Worm (Caenorhabditis elegans) whole organism, L2 larva: ENCODE results near the gene F28H6.4.

ENCODE experiments used
- aly-2 ChIP-seq: fragments of 150-350 bp; optimal IDR thresholded peaks from 2 replicates; lab custom pipeline; 2014; ENCODE audit warnings: missing biosample characterization, missing genetic modification characterization
- ama-1 ChIP-seq: fragments of 150-350 bp; optimal IDR thresholded peaks from 2 replicates; lab custom pipeline; 2018; ENCODE audit warnings: inconsistent platforms
- blmp-1 ChIP-seq: sonication (generic microtip); optimal IDR thresholded peaks from 2 replicates; lab custom pipeline; 2017; ENCODE audit warnings: missing genetic modification characterization, mild to moderate bottlenecking, missing compliant biosample characterization, antibody characterized with exemption, moderate library complexity; ENCODE audit not compliant: insufficient read depth
- fos-1 ChIP-seq: fragments of 150-350 bp; optimal IDR thresholded peaks from 2 replicates; lab custom pipeline; 2014; ENCODE audit warnings: missing biosample characterization, missing genetic modification characterization
- lin-13 ChIP-seq: fragments of 150-350 bp; optimal IDR thresholded peaks from 2 replicates; lab custom pipeline; 2014; ENCODE audit warnings: missing biosample characterization, missing genetic modification reagents, missing genetic modification characterization
- lsy-2 ChIP-seq, 2 experiments: fragments of 150-350 bp in 1 of 2; sonication (generic microtip) in 1 of 2; optimal IDR thresholded peaks; 2 replicates each; lab custom pipeline; 2014 to 2017; ENCODE audit warnings: missing biosample characterization in 2 of 2, missing genetic modification characterization in 2 of 2
- mab-5 ChIP-seq: fragments of 150-350 bp; optimal IDR thresholded peaks from 2 replicates; lab custom pipeline; 2014; ENCODE audit warnings: missing biosample characterization, missing genetic modification characterization
- nhr-11 ChIP-seq: fragments of 150-350 bp; optimal IDR thresholded peaks from 2 replicates; lab custom pipeline; 2014; ENCODE audit warnings: missing biosample characterization, missing genetic modification characterization
- nhr-12 ChIP-seq: fragments of 150-350 bp; optimal IDR thresholded peaks from 2 replicates; lab custom pipeline; 2014; ENCODE audit warnings: missing biosample characterization, missing genetic modification characterization
- nhr-237 ChIP-seq: fragments of 150-350 bp; optimal IDR thresholded peaks from 2 replicates; lab custom pipeline; 2014; ENCODE audit warnings: missing biosample characterization, missing genetic modification characterization
- snpc-4 ChIP-seq: fragments of 150-350 bp; optimal IDR thresholded peaks from 2 replicates; lab custom pipeline; 2014; ENCODE audit warnings: missing biosample characterization, missing genetic modification characterization

ce11 chrX:14102474-14102873, 25.2 kb upstream of the F28H6.4 start:
- TF ChIP-seq nhr-11 (tag; lab: Kevin White, UChicago): no peak
- TF ChIP-seq aly-2 (tag; lab: Kevin White, UChicago): no peak
- no peak for TF ChIP-seq fos-1
- TF ChIP-seq snpc-4: no peak
- TF ChIP-seq lin-13 (GFP tag; lab: Kevin White, UChicago): no peak
- no peak for TF ChIP-seq lsy-2 (tag; optimal IDR thresholded peaks at IDR 0.05; lab: Kevin White, UChicago)
- no peak for TF ChIP-seq nhr-237 (tag; lab: Kevin White, UChicago)
- TF ChIP-seq ama-1 (lab: Kevin White, UChicago): no peak
- no peak for TF ChIP-seq blmp-1
- no peak for TF ChIP-seq nhr-12 (tag; lab: Kevin White, UChicago)
- no peak for TF ChIP-seq mab-5 (tag; lab: Kevin White, UChicago)
